Fruit fly (Drosophila melanogaster): ENCODE results near the gene SdhC.

- TF ChIP-seq OdsH (GFP tag; optimal IDR thresholded peaks at IDR 0.05) (no peak), Hr38 (GFP tag; optimal IDR thresholded peaks at IDR 0.05) (no peak), CG15336 (GFP tag; IDR thresholded peaks at IDR 0.05) (no peak), CG16779 (tag; optimal IDR thresholded peaks at IDR 0.05) (no peak)
These were observed 34.3 kb downstream of the SdhC start, which contains the start of the genes Ugt304A1 and Ugt303A1 for dm6 chr3R:11175308-11175707.
